Worm (Caenorhabditis elegans): ENCODE data around the gene C13B9.2.

ce11 chrIII:6587564-6587963 lies 32.5 kb upstream of the C13B9.2 start, which contains the start of gene ddo-3:
- TF ChIP-seq Y116A8C.19 (tag; optimal IDR thresholded peaks at IDR 0.05; ENCODE audit: borderline replicate concordance): no peak
- no peak for TF ChIP-seq elt-2 (tag; optimal IDR thresholded peaks at IDR 0.05)
- no peak for TF ChIP-seq skn-1 (tag; optimal IDR thresholded peaks at IDR 0.05)
- no peak for TF ChIP-seq egl-27 (tag; optimal IDR thresholded peaks at IDR 0.05)
- TF ChIP-seq elt-3 (tag; optimal IDR thresholded peaks at IDR 0.05): no peak
- no peak for TF ChIP-seq nhr-11 (tag; optimal IDR thresholded peaks at IDR 0.05)
- TF ChIP-seq jun-1 (tag; optimal IDR thresholded peaks at IDR 0.05): no peak
- no peak for TF ChIP-seq mdl-1 (tag; optimal IDR thresholded peaks at IDR 0.05)
- TF ChIP-seq nhr-47 (tag; optimal IDR thresholded peaks at IDR 0.05): no peak
